Fruit fly (Drosophila melanogaster): ENCODE data around the gene CG33290.

The CG33290 gene

DNA sequence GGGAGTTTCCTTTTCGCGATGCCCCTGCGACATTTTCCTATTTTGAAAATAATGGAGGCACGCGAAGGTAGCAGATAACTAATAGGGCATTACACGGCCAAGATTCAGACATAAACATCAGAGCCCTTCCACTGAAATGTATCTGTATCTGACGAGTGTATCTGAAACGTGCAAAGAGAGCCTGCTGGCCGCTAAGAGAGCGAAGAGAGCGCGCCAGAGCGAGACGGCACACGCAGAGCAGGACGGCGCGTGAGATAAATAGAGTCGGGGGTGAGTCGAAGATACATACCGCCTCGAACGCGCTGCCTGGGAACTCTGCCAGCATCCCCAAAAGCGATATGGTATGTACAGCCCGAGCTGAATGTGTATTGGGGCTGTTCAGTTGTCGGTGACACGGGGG, 42.5 kb downstream of the CG33290 start (continued):
- TF ChIP-seq sr (GFP tag; IDR thresholded peaks at IDR 0.05) = no peak
- TF ChIP-seq Fer1 (GFP tag; optimal IDR thresholded peaks at IDR 0.05) = no peak
- no peak for TF ChIP-seq MESR4 (GFP tag; optimal IDR thresholded peaks at IDR 0.05)
- TF ChIP-seq Atf-2 (GFP tag; optimal IDR thresholded peaks at IDR 0.05) = no peak
- TF ChIP-seq Side (GFP tag; optimal IDR thresholded peaks at IDR 0.05) = no peak
- TF ChIP-seq HmgD (GFP tag; optimal IDR thresholded peaks at IDR 0.05) = no peak
- TF ChIP-seq klu (GFP tag; IDR thresholded peaks at IDR 0.05) = no peak
- peak; percentile 78 for TF ChIP-seq CG10321 (GFP tag; IDR thresholded peaks at IDR 0.05)
- TF ChIP-seq B-H2 (GFP tag; optimal IDR thresholded peaks at IDR 0.05) = no peak
- no peak for TF ChIP-seq HmgZ (tag; optimal IDR thresholded peaks at IDR 0.05)
- no peak for TF ChIP-seq her (GFP tag; optimal IDR thresholded peaks at IDR 0.05)
- TF ChIP-seq CG8359 (GFP tag; optimal IDR thresholded peaks at IDR 0.05; ENCODE audit: borderline replicate concordance) = no peak
- no peak for TF ChIP-seq pho (GFP tag; optimal IDR thresholded peaks at IDR 0.05)
- TF ChIP-seq dmrt11E (tag; optimal IDR thresholded peaks at IDR 0.05) = no peak
- TF ChIP-seq CG9797 (GFP tag; optimal IDR thresholded peaks at IDR 0.05) = no peak
- TF ChIP-seq Elba2 (GFP tag; optimal IDR thresholded peaks at IDR 0.05) = peak; percentile 39
- TF ChIP-seq Fer3 (tag; optimal IDR thresholded peaks at IDR 0.05) = no peak
- TF ChIP-seq pros (GFP tag; optimal IDR thresholded peaks at IDR 0.05) = peak; percentile 33
- TF ChIP-seq zfh1 (GFP tag; IDR thresholded peaks at IDR 0.05) = no peak
- no peak for TF ChIP-seq sqz (GFP tag; optimal IDR thresholded peaks at IDR 0.05)
- TF ChIP-seq bbx (GFP tag; IDR thresholded peaks at IDR 0.05; ENCODE audit: partially characterized antibody) = no peak
- no peak for TF ChIP-seq CG12769 (tag; optimal IDR thresholded peaks at IDR 0.05)
- no peak for TF ChIP-seq CG12071 (GFP tag; optimal IDR thresholded peaks at IDR 0.05)
- no peak for TF ChIP-seq scrt (GFP tag; optimal IDR thresholded peaks at IDR 0.05)
- TF ChIP-seq Sox102F (GFP tag; optimal IDR thresholded peaks at IDR 0.05) = no peak
- TF ChIP-seq CG31365 (tag; optimal IDR thresholded peaks at IDR 0.05) = no peak
- TF ChIP-seq Asciz (GFP tag; optimal IDR thresholded peaks at IDR 0.05) = no peak
- TF ChIP-seq CG18764 (GFP tag; optimal IDR thresholded peaks at IDR 0.05) = no peak
- no peak for TF ChIP-seq CG10366 (GFP tag; IDR thresholded peaks at IDR 0.05)
- TF ChIP-seq CG10209 (GFP tag; optimal IDR thresholded peaks at IDR 0.05) = no peak
- TF ChIP-seq Myb (GFP tag; optimal IDR thresholded peaks at IDR 0.05) = no peak
- TF ChIP-seq tll (GFP tag; optimal IDR thresholded peaks at IDR 0.05) = no peak
- peak; percentile 13 for TF ChIP-seq Hmr (GFP tag; optimal IDR thresholded peaks at IDR 0.05)
- no peak; the same call in 1 of the 2 replicates for TF ChIP-seq amos (GFP tag; IDR thresholded peaks at IDR 0.05; ENCODE audit: partially characterized antibody)
- TF ChIP-seq CG6689 (GFP tag; IDR thresholded peaks at IDR 0.05) = no peak
- no peak for TF ChIP-seq CG14965 (GFP tag; optimal IDR thresholded peaks at IDR 0.05; ENCODE audit: borderline replicate concordance)
- peak; percentile 85 for TF ChIP-seq Med (GFP tag)
- TF ChIP-seq CG3838 (GFP tag; optimal IDR thresholded peaks at IDR 0.05) = no peak
- peak; percentile 80 for TF ChIP-seq Deaf1 (tag; optimal IDR thresholded peaks at IDR 0.05)
- no peak for TF ChIP-seq CG16779 (GFP tag; IDR thresholded peaks at IDR 0.05)
- no peak for TF ChIP-seq row (GFP tag; IDR thresholded peaks at IDR 0.05)
- no peak for TF ChIP-seq Hmx (GFP tag; optimal IDR thresholded peaks at IDR 0.05)
- TF ChIP-seq CG11504 (tag; optimal IDR thresholded peaks at IDR 0.05) = no peak
- TF ChIP-seq usp (GFP tag; optimal IDR thresholded peaks at IDR 0.05) = no peak
- TF ChIP-seq NC2β (GFP tag; optimal IDR thresholded peaks at IDR 0.05) = no peak
- no peak for TF ChIP-seq CG4730 (GFP tag; IDR thresholded peaks at IDR 0.05)
- TF ChIP-seq hbn (GFP tag; IDR thresholded peaks at IDR 0.05; ENCODE audit: partially characterized antibody) = no peak
- no peak for TF ChIP-seq lola (GFP tag; optimal IDR thresholded peaks at IDR 0.05)
- no peak for TF ChIP-seq Hr39 (optimal IDR thresholded peaks at IDR 0.05)
- TF ChIP-seq fd102C (GFP tag; optimal IDR thresholded peaks at IDR 0.05) = no peak
- no peak for TF ChIP-seq Spps (tag; optimal IDR thresholded peaks at IDR 0.05)

Measured in whole organism, embryonic.